Fruit fly (Drosophila melanogaster) whole organism, embryonic: ENCODE data around the gene Prat2.

Source experiments
- Antp ChIP-seq: fragments of 200-800 bp; sonication (Bioruptor generic); optimal IDR thresholded peaks from 3 replicates; lab custom pipeline; 2016; ENCODE audit warnings: missing biosample characterization, missing genetic modification characterization
- CG11695 ChIP-seq: fragments of 200-800 bp; sonication (Bioruptor generic); IDR thresholded peaks from 3 replicates; pipeline ENCODE4 v1.3.6; 2022; ENCODE audit warnings: missing biosample characterization, missing genetic modification characterization
- CG13424 ChIP-seq: fragments of 200-800 bp; sonication (Bioruptor generic); optimal IDR thresholded peaks from 2 replicates; lab custom pipeline; 2019; ENCODE audit warnings: missing biosample characterization, mild to moderate bottlenecking, missing genetic modification characterization, moderate library complexity
- CG13775 ChIP-seq: fragments of 200-800 bp; sonication (Bioruptor generic); optimal IDR thresholded peaks from 3 replicates; lab custom pipeline; 2017; ENCODE audit warnings: missing biosample characterization, mild to moderate bottlenecking, missing genetic modification characterization
- CG14441 ChIP-seq: fragments of 200-800 bp; sonication (Bioruptor generic); IDR thresholded peaks from 2 replicates; pipeline ENCODE4 v1.3.6; 2022; ENCODE audit warnings: missing biosample characterization, missing genetic modification characterization
- CG14667 ChIP-seq: fragments of 200-800 bp; sonication (Bioruptor generic); IDR thresholded peaks from 2 replicates; pipeline ENCODE4 v1.3.6; 2022; ENCODE audit warnings: missing biosample characterization, missing genetic modification characterization
- CG1529 ChIP-seq: fragments of 200-800 bp; sonication (Bioruptor generic); optimal IDR thresholded peaks from 3 replicates; lab custom pipeline; 2018; ENCODE audit warnings: missing biosample characterization, missing genetic modification characterization
- CG15601 ChIP-seq: fragments of 200-800 bp; sonication (Bioruptor generic); optimal IDR thresholded peaks from 3 replicates; lab custom pipeline; 2019; ENCODE audit warnings: missing biosample characterization, mild to moderate bottlenecking, missing genetic modification characterization, moderate library complexity
- CG16815 ChIP-seq: fragments of 200-800 bp; sonication (Bioruptor generic); optimal IDR thresholded peaks from 3 replicates; lab custom pipeline; 2017; ENCODE audit warnings: missing biosample characterization, mild to moderate bottlenecking, missing genetic modification characterization
- CG18476 ChIP-seq: fragments of 200-800 bp; sonication (Bioruptor generic); optimal IDR thresholded peaks from 2 replicates; lab custom pipeline; 2016; ENCODE audit warnings: missing biosample characterization, mild to moderate bottlenecking, missing genetic modification characterization
- CG2678 ChIP-seq: fragments of 200-800 bp; sonication (Bioruptor generic); optimal IDR thresholded peaks from 3 replicates; lab custom pipeline; 2019; ENCODE audit warnings: missing biosample characterization, mild to moderate bottlenecking, missing genetic modification characterization, moderate library complexity
- CG2712 ChIP-seq: fragments of 200-800 bp; optimal IDR thresholded peaks from 3 replicates; lab custom pipeline; 2019; ENCODE audit warnings: missing biosample characterization, mild to moderate bottlenecking, missing genetic modification characterization, moderate library complexity
- CG30403 ChIP-seq: fragments of 200-800 bp; sonication (Bioruptor generic); optimal IDR thresholded peaks from 3 replicates; lab custom pipeline; 2016; ENCODE audit warnings: missing biosample characterization, missing genetic modification characterization
- CG31365 ChIP-seq: fragments of 200-800 bp; sonication (Bioruptor generic); optimal IDR thresholded peaks from 2 replicates; lab custom pipeline; 2018; ENCODE audit warnings: missing biosample characterization, mild to moderate bottlenecking, missing genetic modification characterization
- CG34224 ChIP-seq: fragments of 200-800 bp; sonication (Bioruptor generic); IDR thresholded peaks from 3 replicates; pipeline ENCODE4 v1.3.6; 2022; ENCODE audit warnings: missing biosample characterization, missing genetic modification characterization; ENCODE audit not compliant: partially characterized antibody
- CG3847 ChIP-seq: fragments of 200-800 bp; sonication (Bioruptor generic); IDR thresholded peaks from 2 replicates; pipeline ENCODE4 v1.3.6; 2022; ENCODE audit warnings: missing biosample characterization, missing genetic modification characterization
- CG4360 ChIP-seq: fragments of 200-800 bp; sonication (Bioruptor generic); IDR thresholded peaks from 2 replicates; pipeline ENCODE4 v1.3.6; 2022; ENCODE audit warnings: missing biosample characterization, missing genetic modification characterization
- CG4404 ChIP-seq: fragments of 200-800 bp; sonication (Bioruptor generic); IDR thresholded peaks from 2 replicates; pipeline ENCODE4 v1.3.6; 2022; ENCODE audit warnings: missing biosample characterization, missing genetic modification characterization
- CG6683 ChIP-seq: fragments of 200-800 bp; sonication (Bioruptor generic); optimal IDR thresholded peaks from 2 replicates; lab custom pipeline; 2017; ENCODE audit warnings: missing biosample characterization, mild to moderate bottlenecking, missing genetic modification characterization, missing genetic modification reagents
- CHES-1-like ChIP-seq: fragments of 200-800 bp; sonication (Bioruptor generic); optimal IDR thresholded peaks from 2 replicates; lab custom pipeline; 2016; ENCODE audit warnings: missing biosample characterization, missing genetic modification characterization
- Dll ChIP-seq: fragments of 200-800 bp; sonication (Bioruptor generic); IDR thresholded peaks from 4 replicates; pipeline ENCODE4 v1.3.6; 2022; ENCODE audit warnings: missing biosample characterization, missing genetic modification characterization; ENCODE audit not compliant: partially characterized antibody
- Gug ChIP-seq: fragments of 200-800 bp; sonication (Bioruptor generic); IDR thresholded peaks from 4 replicates; pipeline ENCODE4 v1.3.6; 2022; ENCODE audit warnings: missing biosample characterization, missing genetic modification characterization
- Hmr ChIP-seq: fragments of 200-800 bp; sonication (Bioruptor generic); optimal IDR thresholded peaks from 3 replicates; lab custom pipeline; 2017; ENCODE audit warnings: mild to moderate bottlenecking, missing biosample characterization, missing genetic modification reagents, missing genetic modification characterization
- Hmx ChIP-seq: fragments of 200-800 bp; sonication (Bioruptor generic); optimal IDR thresholded peaks from 2 replicates; lab custom pipeline; 2016; ENCODE audit warnings: missing biosample characterization, missing genetic modification characterization
- Hr39 ChIP-seq: fragments of >200 bp; optimal IDR thresholded peaks from 2 replicates; lab custom pipeline; 2017
- Usf ChIP-seq: fragments of 200-800 bp; sonication (Bioruptor generic); optimal IDR thresholded peaks from 2 replicates; lab custom pipeline; 2017; ENCODE audit warnings: missing genotype, missing biosample characterization, missing genetic modification characterization
- bcd ChIP-seq: fragments of 200-800 bp; sonication (Bioruptor generic); optimal IDR thresholded peaks from 2 replicates; lab custom pipeline; 2017; ENCODE audit warnings: missing biosample characterization, mild to moderate bottlenecking, missing genetic modification characterization
- crol ChIP-seq: fragments of 200-800 bp; sonication (Bioruptor generic); IDR thresholded peaks from 2 replicates; pipeline ENCODE4 v1.3.6; 2022; ENCODE audit warnings: missing biosample characterization, missing genetic modification characterization
- dati ChIP-seq: fragments of 200-800 bp; sonication (Bioruptor generic); IDR thresholded peaks from 2 replicates; pipeline ENCODE4 v1.3.6; 2022; ENCODE audit warnings: missing biosample characterization, missing genetic modification characterization
- dmrt11E ChIP-seq: fragments of 200-800 bp; sonication (Bioruptor generic); optimal IDR thresholded peaks from 3 replicates; lab custom pipeline; 2018; ENCODE audit warnings: missing biosample characterization, mild to moderate bottlenecking, missing genetic modification characterization, moderate library complexity
- grau ChIP-seq: fragments of 200-800 bp; optimal IDR thresholded peaks from 3 replicates; lab custom pipeline; 2019; ENCODE audit warnings: missing biosample characterization, mild to moderate bottlenecking, missing genetic modification characterization, moderate library complexity
- hbn ChIP-seq: fragments of 200-800 bp; sonication (Bioruptor generic); IDR thresholded peaks from 2 replicates; pipeline ENCODE4 v1.3.6; 2022; ENCODE audit warnings: missing biosample characterization, missing genetic modification characterization; ENCODE audit not compliant: partially characterized antibody
- nmo ChIP-seq: fragments of 200-800 bp; sonication (Bioruptor generic); optimal IDR thresholded peaks from 2 replicates; lab custom pipeline; 2018; ENCODE audit warnings: missing biosample characterization, mild to moderate bottlenecking, missing genetic modification characterization, moderate library complexity
- pros ChIP-seq: fragments of 200-800 bp; sonication (Bioruptor generic); optimal IDR thresholded peaks from 3 replicates; lab custom pipeline; 2019; ENCODE audit warnings: missing biosample characterization, mild to moderate bottlenecking, missing genetic modification characterization, moderate library complexity
- sd ChIP-seq: fragments of 200-800 bp; sonication (Bioruptor generic); optimal IDR thresholded peaks from 3 replicates; lab custom pipeline; 2018; ENCODE audit warnings: missing biosample characterization, mild to moderate bottlenecking, missing genetic modification characterization, moderate library complexity
- slou ChIP-seq: fragments of 200-800 bp; sonication (Bioruptor generic); optimal IDR thresholded peaks from 3 replicates; lab custom pipeline; 2016; ENCODE audit warnings: missing biosample characterization, missing genetic modification characterization
- slp2 ChIP-seq: fragments of 200-800 bp; sonication (Bioruptor generic); optimal IDR thresholded peaks from 2 replicates; lab custom pipeline; 2016; ENCODE audit warnings: missing biosample characterization, missing genetic modification characterization
- sr ChIP-seq: fragments of 200-800 bp; sonication (Bioruptor generic); IDR thresholded peaks from 3 replicates; pipeline ENCODE4 v1.3.6; 2022; ENCODE audit warnings: missing biosample characterization, missing genetic modification characterization
- unc-4 ChIP-seq: fragments of 200-800 bp; sonication (Bioruptor generic); IDR thresholded peaks from 2 replicates; pipeline ENCODE4 v1.3.6; 2022; ENCODE audit warnings: missing biosample characterization, missing genetic modification characterization; ENCODE audit not compliant: partially characterized antibody
- wek ChIP-seq: fragments of 200-800 bp; sonication (Bioruptor generic); optimal IDR thresholded peaks from 3 replicates; lab custom pipeline; 2018; ENCODE audit warnings: missing biosample characterization, mild to moderate bottlenecking, missing genetic modification characterization, moderate library complexity
- wor ChIP-seq: fragments of 200-800 bp; sonication (Bioruptor generic); IDR thresholded peaks from 2 replicates; pipeline ENCODE4 v1.3.6; 2022; ENCODE audit warnings: missing biosample characterization, missing genetic modification characterization
- z ChIP-seq: fragments of 200-800 bp; sonication (Bioruptor generic); IDR thresholded peaks from 3 replicates; pipeline ENCODE4 v1.3.6; 2022; ENCODE audit warnings: missing biosample characterization, missing genetic modification characterization

Gene Prat2

dm6 chr3L:6943948-6944319 is 29.3 kb upstream of the Prat2 start (continued):
- TF ChIP-seq CG18476 (GFP tag; lab: Kevin White, UChicago) = no peak
- no peak for TF ChIP-seq CG15601 (tag; lab: Kevin White, UChicago)
- no peak for TF ChIP-seq wor (GFP tag; lab: Robert Waterston, UW)
- peak; percentile 85 for TF ChIP-seq grau (tag; lab: Kevin White, UChicago)
- TF ChIP-seq nmo (GFP tag; lab: Kevin White, UChicago) = peak; percentile 14
- peak; percentile 26 for TF ChIP-seq CG2678 (tag; lab: Kevin White, UChicago)
- TF ChIP-seq CG3847 (GFP tag; lab: Robert Waterston, UW) = 0 out of 2 replicates have a peak, but pooled peaks have one; percentile 18
- TF ChIP-seq unc-4 (GFP tag; lab: Robert Waterston, UW) = no peak
- TF ChIP-seq pros (GFP tag; lab: Kevin White, UChicago) = no peak
- peak; percentile 9 for TF ChIP-seq CG2712 (tag; lab: Kevin White, UChicago)
- no peak for TF ChIP-seq CG6683
- no peak for TF ChIP-seq CG11695 (GFP tag; lab: Robert Waterston, UW)
- TF ChIP-seq CG13424 (tag; lab: Kevin White, UChicago) = peak; percentile 58
- no peak for TF ChIP-seq z (GFP tag; lab: Robert Waterston, UW)
- no peak for TF ChIP-seq hbn
- TF ChIP-seq slp2 = no peak
- TF ChIP-seq CG13775 (GFP tag; lab: Kevin White, UChicago) = no peak
- TF ChIP-seq Hmx (GFP tag; lab: Kevin White, UChicago) = no peak
- no peak for TF ChIP-seq Dll (GFP tag; lab: Robert Waterston, UW)
- no peak for TF ChIP-seq Hr39
- TF ChIP-seq crol = no peak
- TF ChIP-seq sd = no peak
- TF ChIP-seq dmrt11E (tag; lab: Kevin White, UChicago) = no peak
- TF ChIP-seq slou (GFP tag; lab: Kevin White, UChicago) = no peak
- no peak for TF ChIP-seq CG4404 (GFP tag; lab: Robert Waterston, UW)
- TF ChIP-seq wek (GFP tag; lab: Kevin White, UChicago) = no peak
- no peak for TF ChIP-seq CG1529 (GFP tag; lab: Kevin White, UChicago)
- no peak for TF ChIP-seq bcd (GFP tag; lab: Kevin White, UChicago)
- no peak for TF ChIP-seq CG34224 (GFP tag; lab: Robert Waterston, UW)
- peak; percentile 9 for TF ChIP-seq Hmr (GFP tag; lab: Kevin White, UChicago)
- no peak for TF ChIP-seq Gug (GFP tag; lab: Robert Waterston, UW)
- TF ChIP-seq dati (GFP tag; lab: Robert Waterston, UW) = no peak
- no peak for TF ChIP-seq CG31365 (tag; lab: Kevin White, UChicago)
- TF ChIP-seq CHES-1-like (GFP tag; lab: Kevin White, UChicago) = no peak
- TF ChIP-seq CG14441 (GFP tag; lab: Robert Waterston, UW) = no peak
- TF ChIP-seq Usf (GFP tag; lab: Kevin White, UChicago) = no peak
- TF ChIP-seq CG14667 (GFP tag; lab: Robert Waterston, UW) = no peak
- peak; percentile 80; the same call in 2 of the 3 replicates for TF ChIP-seq sr (GFP tag; lab: Robert Waterston, UW)
- TF ChIP-seq CG16815 (GFP tag; lab: Kevin White, UChicago) = no peak
- TF ChIP-seq Antp (GFP tag; lab: Kevin White, UChicago) = no peak
- no peak for TF ChIP-seq CG4360
- TF ChIP-seq CG30403 = no peak
- TF ChIP-seq, all 482 proteins: peak for 48
